Worm (Caenorhabditis elegans): Measurements from ENCODE around the gene K05F1.6.
"Not testable (repeated sequence)": the region's sequence is repeated elsewhere in the genome, so short reads cannot be mapped to it uniquely, and the experiment has no call there.

ce11 chrII:5757656-5758055 is 24.7 kb upstream of the K05F1.6 start, which contains the start of the genes F10C1.3 and F10C1.23:
- TF ChIP-seq flt-1 (GFP tag; IDR thresholded peaks at IDR 0.05); cog-1 (tag; optimal IDR thresholded peaks at IDR 0.05); T22C8.4 (GFP tag; IDR thresholded peaks at IDR 0.05); med-1 (GFP tag; optimal IDR thresholded peaks at IDR 0.05; ENCODE audit: insufficient read depth); ztf-29 (GFP tag; IDR thresholded peaks at IDR 0.05); tab-1 (GFP tag; IDR thresholded peaks at IDR 0.05); ztf-23 (GFP tag; IDR thresholded peaks at IDR 0.05); klf-2 (GFP tag; conservative IDR thresholded peaks at IDR 0.05); ref-1 (GFP tag; conservative IDR thresholded peaks at IDR 0.05): not testable (repeated sequence)
